Worm (Caenorhabditis elegans): Measurements from ENCODE around the gene pink-1.
A peak's percentile ranks its signal among the peaks of the same experiment; 100 is the strongest.
"Not testable (repeated sequence)": the region's sequence is repeated elsewhere in the genome, so short reads cannot be mapped to it uniquely, and the experiment has no call there.

The pink-1 gene

ce11 chrII:5353642-5354041 lies 41.9 kb downstream of the pink-1 start (continued):
- TF ChIP-seq sdz-12 (GFP tag; optimal IDR thresholded peaks at IDR 0.05), result peak; percentile 65
- TF ChIP-seq aha-1 (tag), result peak; percentile 62
- peak; percentile 85 for TF ChIP-seq gei-8 (GFP tag; optimal IDR thresholded peaks at IDR 0.05)
- peak; percentile 61 for TF ChIP-seq mdt-29 (GFP tag; IDR thresholded peaks at IDR 0.05)
- peak; percentile 87 for TF ChIP-seq D1046.2 (GFP tag; IDR thresholded peaks at IDR 0.05)
- 0 out of 2 replicates have a peak, but pooled peaks have one; percentile 28 for TF ChIP-seq dmd-9 (GFP tag; IDR thresholded peaks at IDR 0.05)
- no peak for TF ChIP-seq mep-1 (tag; optimal IDR thresholded peaks at IDR 0.05)
- TF ChIP-seq F37D6.2 (tag; optimal IDR thresholded peaks at IDR 0.05), result no peak
- peak; percentile 97 for TF ChIP-seq Y105C5A.15 (GFP tag; IDR thresholded peaks at IDR 0.05)
- TF ChIP-seq egl-27 (tag; optimal IDR thresholded peaks at IDR 0.05), result no peak
- no peak for TF ChIP-seq mxl-2 (GFP tag; conservative IDR thresholded peaks at IDR 0.05)

ce11 chrII:5351799-5352198 lies 43.7 kb downstream of the pink-1 start, which contains the start of gene F09E5.7:
Gene F09E5.7 (plus strand): TSS chrII:5352099.
- TF ChIP-seq nhr-25 (tag; optimal IDR thresholded peaks at IDR 0.05; ENCODE audit: borderline replicate concordance, insufficient read depth) (no peak), nhr-41 (GFP tag; IDR thresholded peaks at IDR 0.05) (no peak), F44E2.7 (GFP tag; IDR thresholded peaks at IDR 0.05) (no peak), ztf-7 (tag; optimal IDR thresholded peaks at IDR 0.05) (no peak), nhr-6 (tag; optimal IDR thresholded peaks at IDR 0.05) (no peak), ceh-28 (tag; optimal IDR thresholded peaks at IDR 0.05) (no peak), vab-7 (GFP tag; IDR thresholded peaks at IDR 0.05) (no peak), mdl-1 (tag; optimal IDR thresholded peaks at IDR 0.05) (no peak), hlh-11 (tag; optimal IDR thresholded peaks at IDR 0.05) (no peak), dmd-8 (GFP tag; IDR thresholded peaks at IDR 0.05) (no peak), aha-1 (tag) (no peak), lin-15B (tag; optimal IDR thresholded peaks at IDR 0.05) (no peak), R02D3.7 (tag; optimal IDR thresholded peaks at IDR 0.05) (no peak), fkh-10 (GFP tag; optimal IDR thresholded peaks at IDR 0.05) (no peak), ama-1 (optimal IDR thresholded peaks at IDR 0.05) (no peak), zip-2 (tag; optimal IDR thresholded peaks at IDR 0.05) (no peak), spr-1 (tag; optimal IDR thresholded peaks at IDR 0.05) (no peak)

ce11 chrII:5350357-5350756 lies 45.1 kb downstream of the pink-1 start, which contains the start of gene F09E5.8:
Gene F09E5.8 (plus strand): TSS chrII:5350669.
- TF ChIP-seq hmg-1.1 (GFP tag; IDR thresholded peaks at IDR 0.05) (peak; percentile 78), lin-1 (GFP tag; IDR thresholded peaks at IDR 0.05) (0 out of 2 replicates have a peak, but pooled peaks have one; percentile 41), lin-38 (GFP tag; IDR thresholded peaks at IDR 0.05) (peak; percentile 82), ctbp-1 (GFP tag; IDR thresholded peaks at IDR 0.05) (0 out of 2 replicates have a peak, but pooled peaks have one; percentile 39), ceh-20 (GFP tag; IDR thresholded peaks at IDR 0.05) (0 out of 2 replicates have a peak, but pooled peaks have one; percentile 25), vab-7 (GFP tag; IDR thresholded peaks at IDR 0.05) (0 out of 2 replicates have a peak, but pooled peaks have one; percentile 63), pha-4 (GFP tag; IDR thresholded peaks at IDR 0.05) (peak; percentile 63; the same call in 1 of the 2 replicates), dmd-6 (GFP tag; IDR thresholded peaks at IDR 0.05) (peak; percentile 23; the same call in 1 of the 2 replicates), T26A8.4 (GFP tag; IDR thresholded peaks at IDR 0.05) (peak; percentile 81)
- TF ChIP-seq pha-4 (tag; optimal IDR thresholded peaks at IDR 0.05), result not testable (repeated sequence)

- TF ChIP-seq php-3 (GFP tag; IDR thresholded peaks at IDR 0.05) (peak; percentile 92), dpl-1 (GFP tag; optimal IDR thresholded peaks at IDR 0.05) (peak; percentile 78), dmd-9 (GFP tag; IDR thresholded peaks at IDR 0.05) (peak; percentile 85; the same call in 1 of the 2 replicates), mdt-29 (GFP tag; IDR thresholded peaks at IDR 0.05) (peak; percentile 67; the same call in 1 of the 2 replicates), daf-19 (GFP tag; conservative IDR thresholded peaks at IDR 0.05) (peak; percentile 46; the same call in 1 of the 2 replicates), egl-43 (GFP tag; IDR thresholded peaks at IDR 0.05) (peak; percentile 91), nhr-28 (tag; optimal IDR thresholded peaks at IDR 0.05) (peak; percentile 48), rbr-2 (tag; optimal IDR thresholded peaks at IDR 0.05) (peak; percentile 21), daf-16 (tag; optimal IDR thresholded peaks at IDR 0.05) (peak; percentile 6), nhr-102 (tag; optimal IDR thresholded peaks at IDR 0.05) (peak; percentile 40), aha-1 (tag) (peak; percentile 63), hlh-30 (tag; optimal IDR thresholded peaks at IDR 0.05; ENCODE audit: insufficient read depth) (peak; percentile 8), vab-7 (GFP tag; IDR thresholded peaks at IDR 0.05) (peak; percentile 90), ceh-20 (GFP tag; IDR thresholded peaks at IDR 0.05) (peak; percentile 93), snpc-1.2 (GFP tag; IDR thresholded peaks at IDR 0.05) (peak; percentile 85), hmg-1.1 (GFP tag; IDR thresholded peaks at IDR 0.05) (peak; percentile 94), lin-38 (GFP tag; IDR thresholded peaks at IDR 0.05) (peak; percentile 99)
- TF ChIP-seq daf-16 (GFP tag; optimal IDR thresholded peaks at IDR 0.05), result not testable (repeated sequence)
These were observed 49.1 kb downstream of the pink-1 start for ce11 chrII:5346350-5346749.

Data from whole organism, L4 larva.